Worm (Caenorhabditis elegans) whole organism, dauer: ENCODE measurements around the gene C29E4.9.

ENCODE experiments used
- unc-62 ChIP-seq: sonication (generic microtip); optimal IDR thresholded peaks from 2 replicates; lab custom pipeline; 2017; ENCODE audit warnings: missing biosample characterization, missing genetic modification reagents, missing genetic modification characterization

Gene C29E4.9

ce11 chrIII:7956965-7957364 is at the start of gene C29E4.9:
TSS of gene C29E4.9 (minus strand) at chrIII:7957065.
- TF ChIP-seq unc-62 (GFP tag; lab: Kevin White, UChicago), result no peak

- TF ChIP-seq unc-62 (GFP tag; lab: Kevin White, UChicago), result no peak
Measured at ce11 chrIII:8004091-8004490, 47.2 kb upstream of the C29E4.9 start, which contains the start of gene C06G4.6. TSS of gene C06G4.6 (plus strand) at chrIII:8004391.

- TF ChIP-seq unc-62 (GFP tag; lab: Kevin White, UChicago), result no peak
Measured at ce11 chrIII:8001557-8001956, 44.7 kb upstream of the C29E4.9 start.

- TF ChIP-seq unc-62 (GFP tag; lab: Kevin White, UChicago), result no peak
Measured at ce11 chrIII:7997447-7998046, 40.7 kb upstream of the C29E4.9 start.

- TF ChIP-seq unc-62 (GFP tag; lab: Kevin White, UChicago), result no peak
Measured at ce11 chrIII:7996353-7996752, 39.5 kb upstream of the C29E4.9 start, which contains the start of gene npr-17. TSS of gene npr-17 (minus strand) at chrIII:7996453.

ce11 chrIII:7986585-7987171 is 29.8 kb upstream of the C29E4.9 start, which contains the start of gene hrpk-2:
TSS of gene hrpk-2 (plus strand) at chrIII:7987121.
- TF ChIP-seq unc-62 (GFP tag; lab: Kevin White, UChicago), result no peak

ce11 chrIII:7981938-7982337 is 25.1 kb upstream of the C29E4.9 start:
- no peak for TF ChIP-seq unc-62 (GFP tag; lab: Kevin White, UChicago)

ce11 chrIII:7981233-7981632 is 24.4 kb upstream of the C29E4.9 start:
- no peak for TF ChIP-seq unc-62 (GFP tag; lab: Kevin White, UChicago)

ce11 chrIII:7979659-7980058 is 22.8 kb upstream of the C29E4.9 start, which contains the start of gene clp-1:
TSS of gene clp-1 (plus strand) at chrIII:7979959.
- no peak for TF ChIP-seq unc-62 (GFP tag; lab: Kevin White, UChicago)

ce11 chrIII:7978723-7979122 is 21.9 kb upstream of the C29E4.9 start:
- TF ChIP-seq unc-62 (GFP tag; lab: Kevin White, UChicago), result no peak

ce11 chrIII:7978289-7978688 is 21.4 kb upstream of the C29E4.9 start:
- no peak for TF ChIP-seq unc-62 (GFP tag; lab: Kevin White, UChicago)

ce11 chrIII:7977777-7978176 is 20.9 kb upstream of the C29E4.9 start, which contains the start of gene C06G4.4:
TSS of gene C06G4.4 (minus strand) at chrIII:7977812.
- no peak for TF ChIP-seq unc-62 (GFP tag; lab: Kevin White, UChicago)

ce11 chrIII:7977224-7977623 is 20.4 kb upstream of the C29E4.9 start:
- TF ChIP-seq unc-62 (GFP tag; lab: Kevin White, UChicago), result no peak

ce11 chrIII:7973968-7974607 is 17.2 kb upstream of the C29E4.9 start:
- TF ChIP-seq unc-62 (GFP tag; lab: Kevin White, UChicago), result no peak

- no peak for TF ChIP-seq unc-62 (GFP tag; lab: Kevin White, UChicago)
Measured at ce11 chrIII:7973201-7973767, 16.4 kb upstream of the C29E4.9 start, which contains the start of the genes eef-1B.1 and aco-2. TSS of gene eef-1B.1 (minus strand) at chrIII:7973386. TSS of gene aco-2 (plus strand) at chrIII:7973717.

ce11 chrIII:7972687-7973086 is 15.8 kb upstream of the C29E4.9 start:
- no peak for TF ChIP-seq unc-62 (GFP tag; lab: Kevin White, UChicago)
